Fruit fly (Drosophila melanogaster): ENCODE data around the gene sta.

Gene sta

dm6 chrX:1476848-1477247, 6.4 kb downstream of the sta start, which contains the start of the genes Rab27 and mei-38 (continued):
- peak; percentile 33 for TF ChIP-seq trem (tag; optimal IDR thresholded peaks at IDR 0.05)
- no peak for TF ChIP-seq CG31365 (tag; optimal IDR thresholded peaks at IDR 0.05)
- peak; percentile 33 for TF ChIP-seq HmgZ (tag; optimal IDR thresholded peaks at IDR 0.05)
- no peak for TF ChIP-seq kay (GFP tag; optimal IDR thresholded peaks at IDR 0.05)
- no peak for TF ChIP-seq pros (GFP tag; optimal IDR thresholded peaks at IDR 0.05)
- TF ChIP-seq CG8281 (tag; optimal IDR thresholded peaks at IDR 0.05), result no peak
- TF ChIP-seq CG17186 (GFP tag; optimal IDR thresholded peaks at IDR 0.05), result peak; percentile 75
- no peak for TF ChIP-seq CG14014 (GFP tag; IDR thresholded peaks at IDR 0.05)
- TF ChIP-seq Dp (GFP tag; optimal IDR thresholded peaks at IDR 0.05), result peak; percentile 93
- no peak for TF ChIP-seq CG12071 (GFP tag; optimal IDR thresholded peaks at IDR 0.05)
- TF ChIP-seq CG8290 (GFP tag; optimal IDR thresholded peaks at IDR 0.05), result peak; percentile 67
- TF ChIP-seq CG8290 (tag; optimal IDR thresholded peaks at IDR 0.05), result peak in 1 of 2 experiments; percentile 44
- peak; percentile 80 for TF ChIP-seq CG13287 (GFP tag; IDR thresholded peaks at IDR 0.05; ENCODE audit: partially characterized antibody)
- TF ChIP-seq CG11398 (GFP tag; optimal IDR thresholded peaks at IDR 0.05), result no peak
- TF ChIP-seq tio (GFP tag; optimal IDR thresholded peaks at IDR 0.05), result no peak
- peak; percentile 37 for TF ChIP-seq pho (GFP tag; optimal IDR thresholded peaks at IDR 0.05)
- TF ChIP-seq scrt (GFP tag; optimal IDR thresholded peaks at IDR 0.05), result no peak
- TF ChIP-seq Sox102F (GFP tag; optimal IDR thresholded peaks at IDR 0.05), result no peak
- no peak for TF ChIP-seq CG12391 (tag; optimal IDR thresholded peaks at IDR 0.05)
- TF ChIP-seq CG3163 (GFP tag; optimal IDR thresholded peaks at IDR 0.05), result peak; percentile 13
- TF ChIP-seq Camta (GFP tag; optimal IDR thresholded peaks at IDR 0.05), result peak; percentile 9
- TF ChIP-seq Adf1 (GFP tag; IDR thresholded peaks at IDR 0.05), result no peak
- no peak for TF ChIP-seq Hsf (GFP tag; optimal IDR thresholded peaks at IDR 0.05)
- TF ChIP-seq BEAF-32 (GFP tag; optimal IDR thresholded peaks at IDR 0.05), result peak; percentile 80
- peak; percentile 60; the same call in 1 of the 2 replicates for TF ChIP-seq inv (GFP tag; IDR thresholded peaks at IDR 0.05; ENCODE audit: partially characterized antibody)
- no peak for TF ChIP-seq CG10959 (GFP tag; IDR thresholded peaks at IDR 0.05)
- TF ChIP-seq CG1603 (tag; optimal IDR thresholded peaks at IDR 0.05), result peak; percentile 43
- peak in 1 of 2 experiments; percentile 28 for TF ChIP-seq Pdp1 (GFP tag; optimal IDR thresholded peaks at IDR 0.05)
- peak; percentile 54 for TF ChIP-seq CG32772 (GFP tag; IDR thresholded peaks at IDR 0.05)
- TF ChIP-seq jing (GFP tag; optimal IDR thresholded peaks at IDR 0.05), result no peak
- TF ChIP-seq CG11695 (GFP tag; IDR thresholded peaks at IDR 0.05), result no peak
- TF ChIP-seq dmrt11E (tag; optimal IDR thresholded peaks at IDR 0.05), result no peak
- TF ChIP-seq CG7963 (GFP tag; IDR thresholded peaks at IDR 0.05; ENCODE audit: partially characterized antibody), result peak; percentile 53; the same call in 1 of the 3 replicates
- TF ChIP-seq Scr (GFP tag; IDR thresholded peaks at IDR 0.05; ENCODE audit: partially characterized antibody), result peak; percentile 74
- TF ChIP-seq CG6654 (GFP tag; optimal IDR thresholded peaks at IDR 0.05), result no peak
- TF ChIP-seq CG13624 (GFP tag; optimal IDR thresholded peaks at IDR 0.05), result peak; percentile 39
- TF ChIP-seq Awh (GFP tag; IDR thresholded peaks at IDR 0.05), result no peak
- TF ChIP-seq Hmr (GFP tag; optimal IDR thresholded peaks at IDR 0.05), result no peak
- no peak for TF ChIP-seq CG10543 (GFP tag; optimal IDR thresholded peaks at IDR 0.05)
- TF ChIP-seq Usf (GFP tag; optimal IDR thresholded peaks at IDR 0.05), result no peak
- peak; percentile 1 for TF ChIP-seq Side (GFP tag; optimal IDR thresholded peaks at IDR 0.05)
- TF ChIP-seq CG1233 (GFP tag; optimal IDR thresholded peaks at IDR 0.05), result no peak
- no peak for TF ChIP-seq CG6689 (GFP tag; IDR thresholded peaks at IDR 0.05)
- TF ChIP-seq lilli (GFP tag; optimal IDR thresholded peaks at IDR 0.05), result peak; percentile 18
- TF ChIP-seq CG7745 (tag; optimal IDR thresholded peaks at IDR 0.05), result no peak
- peak; percentile 36; the same call in 1 of the 3 replicates for TF ChIP-seq CG11456 (GFP tag; IDR thresholded peaks at IDR 0.05)
- no peak for TF ChIP-seq D19A (tag; optimal IDR thresholded peaks at IDR 0.05)
- peak; percentile 76 for TF ChIP-seq Sry-δ (GFP tag; optimal IDR thresholded peaks at IDR 0.05)
- TF ChIP-seq usp (GFP tag; optimal IDR thresholded peaks at IDR 0.05), result no peak
- no peak for TF ChIP-seq pb (GFP tag; optimal IDR thresholded peaks at IDR 0.05)
- peak; percentile 72 for TF ChIP-seq CG42726 (GFP tag; IDR thresholded peaks at IDR 0.05; ENCODE audit: partially characterized antibody)
